Worm (Caenorhabditis elegans) whole organism, L4 larva: Measurements from ENCODE around the gene pole-2.

ENCODE experiments used
- lir-3 ChIP-seq: sonication (generic microtip); optimal IDR thresholded peaks from 2 replicates; lab custom pipeline; 2016; ENCODE audit warnings: mild to moderate bottlenecking, missing genetic modification characterization, missing compliant biosample characterization
- php-3 ChIP-seq: fragments of 200-800 bp; sonication (Bioruptor generic); IDR thresholded peaks from 2 replicates; pipeline ENCODE4 v1.3.6; 2022; ENCODE audit warnings: missing genetic modification reagents, missing genetic modification characterization, missing compliant biosample characterization
- ztf-7 ChIP-seq: fragments of 150-350 bp; optimal IDR thresholded peaks from 2 replicates; lab custom pipeline; 2014; ENCODE audit warnings: missing biosample characterization, missing genetic modification characterization

ce11 chrIV:8686966-8687365 is 556 bp upstream of the pole-2 start:
- no peak for TF ChIP-seq lir-3 (tag; lab: Kevin White, UChicago)
- TF ChIP-seq php-3 (GFP tag; lab: Robert Waterston, UW), result no peak
- TF ChIP-seq ztf-7, result no peak
